1 fruit fly cellular context compared by ENCODE assay signal in the genomic region with DNA sequence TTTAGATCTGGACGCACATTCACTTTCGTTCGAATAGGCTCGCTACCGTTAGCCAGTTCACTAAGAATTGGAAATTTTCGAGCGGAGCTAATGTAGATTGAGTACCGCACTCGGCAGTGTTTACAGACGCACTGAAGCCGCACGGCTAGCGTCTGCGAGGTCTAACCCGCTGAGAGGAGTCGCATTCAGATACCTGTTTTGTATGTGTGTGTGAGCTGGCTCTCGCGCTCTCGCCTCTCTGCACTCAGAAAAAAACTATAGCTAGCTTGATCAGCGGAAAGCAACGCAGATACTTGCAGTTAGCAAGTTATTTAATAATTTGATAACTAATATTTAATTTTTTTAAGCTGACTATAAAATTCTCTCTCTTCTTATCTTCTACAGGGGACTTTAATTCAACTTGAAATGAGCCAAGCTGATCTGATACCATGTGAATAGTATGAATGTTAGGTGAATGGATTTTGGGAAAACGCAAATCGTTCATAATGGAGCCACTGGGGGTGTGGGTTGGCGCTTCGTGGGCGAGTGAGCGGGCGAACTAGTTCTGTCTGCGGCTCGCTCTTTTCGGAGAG.
TF ChIP-seq lines count a peak whose summit lies in the region.

rau (minus strand) TSS at position 136 of the 572 bp plus-strand sequence.

TF ChIP-seq in whole organism, embryonic, 481 proteins besides CTCF, POLR2A, EP300 and RAD21 (continued from another document and continues in another):
- peak; percentile 60 for TF ChIP-seq ewg (GFP tag; optimal IDR thresholded peaks at IDR 0.05; lab: Kevin White, UChicago)
- peak; percentile 55 for TF ChIP-seq org-1 (GFP tag; optimal IDR thresholded peaks at IDR 0.05; lab: Kevin White, UChicago)
- TF ChIP-seq inv (GFP tag; IDR thresholded peaks at IDR 0.05; lab: Robert Waterston, UW; ENCODE audit: partially characterized antibody): no peak
- peak; percentile 70 for TF ChIP-seq CG11504 (tag; optimal IDR thresholded peaks at IDR 0.05; lab: Kevin White, UChicago)
- peak; percentile 69 for TF ChIP-seq CG13775 (GFP tag; optimal IDR thresholded peaks at IDR 0.05; lab: Kevin White, UChicago)
- peak; percentile 68; the same call in 2 of the 3 replicates for TF ChIP-seq CG34422 (GFP tag; IDR thresholded peaks at IDR 0.05; lab: Robert Waterston, UW)
- TF ChIP-seq CG14014 (GFP tag; IDR thresholded peaks at IDR 0.05; lab: Robert Waterston, UW): peak; percentile 65
- TF ChIP-seq CG9727 (GFP tag; optimal IDR thresholded peaks at IDR 0.05; lab: Kevin White, UChicago): peak; percentile 72
- peak; percentile 79 for TF ChIP-seq CG15696 (tag; optimal IDR thresholded peaks at IDR 0.05; lab: Kevin White, UChicago)
- peak; percentile 62; the same call in 1 of the 2 replicates for TF ChIP-seq CG42726 (GFP tag; IDR thresholded peaks at IDR 0.05; lab: Robert Waterston, UW; ENCODE audit: partially characterized antibody)
- no peak for TF ChIP-seq tna (GFP tag; IDR thresholded peaks at IDR 0.05; lab: Robert Waterston, UW; ENCODE audit: partially characterized antibody)
- peak; percentile 55; the same call in 1 of the 3 replicates for TF ChIP-seq CG6175 (GFP tag; IDR thresholded peaks at IDR 0.05; lab: Robert Waterston, UW)
- peak; percentile 74 for TF ChIP-seq CG2120 (GFP tag; optimal IDR thresholded peaks at IDR 0.05; lab: Kevin White, UChicago)
- TF ChIP-seq ftz-f1 (GFP tag; optimal IDR thresholded peaks at IDR 0.05; lab: Kevin White, UChicago): no peak
- no peak for TF ChIP-seq D (optimal IDR thresholded peaks at IDR 0.05; lab: Kevin White, UChicago)
- peak; percentile 67 for TF ChIP-seq D (GFP tag; optimal IDR thresholded peaks at IDR 0.05; lab: Kevin White, UChicago)
- peak; percentile 77 for TF ChIP-seq CG9932 (GFP tag; IDR thresholded peaks at IDR 0.05; lab: Robert Waterston, UW)
- TF ChIP-seq CG11695 (GFP tag; IDR thresholded peaks at IDR 0.05; lab: Robert Waterston, UW): peak; percentile 66; the same call in 2 of the 3 replicates
- TF ChIP-seq CG10274 (GFP tag; optimal IDR thresholded peaks at IDR 0.05; lab: Kevin White, UChicago): no peak
- TF ChIP-seq CG10147 (GFP tag; optimal IDR thresholded peaks at IDR 0.05; lab: Kevin White, UChicago): peak; percentile 48
- TF ChIP-seq cg (GFP tag; optimal IDR thresholded peaks at IDR 0.05; lab: Kevin White, UChicago): peak; percentile 92
- peak; percentile 70 for TF ChIP-seq CG17568 (GFP tag; optimal IDR thresholded peaks at IDR 0.05; lab: Kevin White, UChicago)
- TF ChIP-seq CG6813 (GFP tag; optimal IDR thresholded peaks at IDR 0.05; lab: Kevin White, UChicago): peak; percentile 42
- no peak; the same call in 1 of the 2 replicates for TF ChIP-seq CG8765 (GFP tag; IDR thresholded peaks at IDR 0.05; lab: Robert Waterston, UW)
- peak; percentile 77 for TF ChIP-seq slbo (GFP tag; IDR thresholded peaks at IDR 0.05; lab: Robert Waterston, UW)
- no peak for TF ChIP-seq fu2 (GFP tag; optimal IDR thresholded peaks at IDR 0.05; lab: Kevin White, UChicago)
- TF ChIP-seq CG2875 (GFP tag; optimal IDR thresholded peaks at IDR 0.05; lab: Kevin White, UChicago): peak; percentile 71
- no peak for TF ChIP-seq Kr (GFP tag; optimal IDR thresholded peaks at IDR 0.05; lab: Kevin White, UChicago)
- TF ChIP-seq fd102C (GFP tag; optimal IDR thresholded peaks at IDR 0.05; lab: Kevin White, UChicago): peak; percentile 43
- TF ChIP-seq Opbp (GFP tag; IDR thresholded peaks at IDR 0.05; lab: Robert Waterston, UW; ENCODE audit: partially characterized antibody): peak; percentile 47; the same call in 2 of the 3 replicates
- no peak for TF ChIP-seq CG6791 (GFP tag; IDR thresholded peaks at IDR 0.05; lab: Robert Waterston, UW; ENCODE audit: partially characterized antibody)
- peak; percentile 3 for TF ChIP-seq dm (GFP tag; optimal IDR thresholded peaks at IDR 0.05; lab: Kevin White, UChicago)
- TF ChIP-seq CG14667 (GFP tag; IDR thresholded peaks at IDR 0.05; lab: Robert Waterston, UW): peak; percentile 39; the same call in 1 of the 2 replicates
- no peak for TF ChIP-seq NC2α (GFP tag; optimal IDR thresholded peaks at IDR 0.05; lab: Kevin White, UChicago)
- TF ChIP-seq C15 (GFP tag; IDR thresholded peaks at IDR 0.05; lab: Robert Waterston, UW): peak; percentile 51; the same call in 1 of the 3 replicates
- no peak for TF ChIP-seq CG10321 (GFP tag; IDR thresholded peaks at IDR 0.05; lab: Robert Waterston, UW)
- TF ChIP-seq CG17328 (GFP tag; IDR thresholded peaks at IDR 0.05; lab: Robert Waterston, UW): peak; percentile 58
- peak; percentile 40 for TF ChIP-seq CG7987 (GFP tag; optimal IDR thresholded peaks at IDR 0.05; lab: Kevin White, UChicago)
- TF ChIP-seq ATbp (GFP tag; optimal IDR thresholded peaks at IDR 0.05; lab: Kevin White, UChicago): peak; percentile 73
- TF ChIP-seq danr (GFP tag; IDR thresholded peaks at IDR 0.05; lab: Robert Waterston, UW): peak; percentile 47
- TF ChIP-seq pzg (GFP tag; optimal IDR thresholded peaks at IDR 0.05; lab: Kevin White, UChicago): no peak
- TF ChIP-seq CG31365 (tag; optimal IDR thresholded peaks at IDR 0.05; lab: Kevin White, UChicago): no peak
- no peak for TF ChIP-seq disco-r (GFP tag; optimal IDR thresholded peaks at IDR 0.05; lab: Kevin White, UChicago)
- TF ChIP-seq Sox102F (GFP tag; optimal IDR thresholded peaks at IDR 0.05; lab: Kevin White, UChicago): peak; percentile 62
- TF ChIP-seq jigr1 (GFP tag; IDR thresholded peaks at IDR 0.05; lab: Robert Waterston, UW): 0 out of 3 replicates have a peak, but pooled peaks have one; percentile 41
- TF ChIP-seq Meics (GFP tag; optimal IDR thresholded peaks at IDR 0.05; lab: Kevin White, UChicago): peak; percentile 82
- TF ChIP-seq hb (GFP tag; IDR thresholded peaks at IDR 0.05; lab: Robert Waterston, UW; ENCODE audit: partially characterized antibody): no peak
- TF ChIP-seq CG32532 (GFP tag; IDR thresholded peaks at IDR 0.05; lab: Robert Waterston, UW): peak; percentile 76
- peak; percentile 91 for TF ChIP-seq row (GFP tag; IDR thresholded peaks at IDR 0.05; lab: Robert Waterston, UW)
- TF ChIP-seq pan (optimal IDR thresholded peaks at IDR 0.05; lab: Kevin White, UChicago): no peak
- TF ChIP-seq pan (GFP tag; optimal IDR thresholded peaks at IDR 0.05 in 1 of 2, IDR thresholded peaks at IDR 0.05 in 1 of 2): peak in 1 of 2 experiments; percentile 56
- TF ChIP-seq CG12744 (GFP tag; optimal IDR thresholded peaks at IDR 0.05; lab: Kevin White, UChicago): no peak
- TF ChIP-seq H2.0 (GFP tag; IDR thresholded peaks at IDR 0.05; lab: Robert Waterston, UW): peak; percentile 36; the same call in 1 of the 2 replicates
- no peak for TF ChIP-seq cas (GFP tag; IDR thresholded peaks at IDR 0.05; lab: Robert Waterston, UW)
- TF ChIP-seq CG11085 (GFP tag; IDR thresholded peaks at IDR 0.05; lab: Robert Waterston, UW): no peak
- TF ChIP-seq CG10431 (GFP tag; optimal IDR thresholded peaks at IDR 0.05; lab: Kevin White, UChicago): peak; percentile 1
- peak; percentile 81 for TF ChIP-seq Ptx1 (GFP tag; IDR thresholded peaks at IDR 0.05; lab: Robert Waterston, UW)
- TF ChIP-seq CG16779 (GFP tag; IDR thresholded peaks at IDR 0.05; lab: Robert Waterston, UW): no peak
- peak; percentile 75 for TF ChIP-seq CG7839 (tag; optimal IDR thresholded peaks at IDR 0.05; lab: Kevin White, UChicago)
- TF ChIP-seq Max (GFP tag; optimal IDR thresholded peaks at IDR 0.05; lab: Kevin White, UChicago): peak; percentile 55
- TF ChIP-seq CG3407 (GFP tag; optimal IDR thresholded peaks at IDR 0.05; lab: Kevin White, UChicago): peak; percentile 70
- no peak for TF ChIP-seq Dfd (GFP tag; optimal IDR thresholded peaks at IDR 0.05; lab: Kevin White, UChicago)
- TF ChIP-seq cato (GFP tag; optimal IDR thresholded peaks at IDR 0.05; lab: Kevin White, UChicago; ENCODE audit: borderline replicate concordance): peak; percentile 17
- peak; percentile 83 for TF ChIP-seq CG31441 (GFP tag; IDR thresholded peaks at IDR 0.05; lab: Robert Waterston, UW)
- peak; percentile 74 for TF ChIP-seq lilli (GFP tag; optimal IDR thresholded peaks at IDR 0.05; lab: Kevin White, UChicago)
- peak; percentile 44; the same call in 1 of the 2 replicates for TF ChIP-seq CG11696 (GFP tag; IDR thresholded peaks at IDR 0.05; lab: Robert Waterston, UW)
- peak; percentile 68 for TF ChIP-seq CG15011 (GFP tag; optimal IDR thresholded peaks at IDR 0.05; lab: Kevin White, UChicago)
- peak; percentile 53 for TF ChIP-seq CG2116 (GFP tag; optimal IDR thresholded peaks at IDR 0.05; lab: Kevin White, UChicago)
- TF ChIP-seq CG13296 (GFP tag; optimal IDR thresholded peaks at IDR 0.05; lab: Kevin White, UChicago): peak; percentile 75
- TF ChIP-seq HmgD (GFP tag; optimal IDR thresholded peaks at IDR 0.05; lab: Kevin White, UChicago): peak; percentile 12
- TF ChIP-seq vnd (GFP tag; IDR thresholded peaks at IDR 0.05; lab: Robert Waterston, UW; ENCODE audit: partially characterized antibody): no peak
- peak; percentile 41 for TF ChIP-seq CG4854 (GFP tag; optimal IDR thresholded peaks at IDR 0.05; lab: Kevin White, UChicago)
- TF ChIP-seq ind (GFP tag; optimal IDR thresholded peaks at IDR 0.05; lab: Kevin White, UChicago): peak; percentile 70
- no peak for TF ChIP-seq crol (GFP tag; IDR thresholded peaks at IDR 0.05; lab: Robert Waterston, UW)
- TF ChIP-seq CG8388 (GFP tag; optimal IDR thresholded peaks at IDR 0.05; lab: Kevin White, UChicago): peak; percentile 65
- TF ChIP-seq Nf-YC (tag; optimal IDR thresholded peaks at IDR 0.05; lab: Kevin White, UChicago): peak; percentile 78
- 0 out of 3 replicates have a peak, but pooled peaks have one; percentile 13 for TF ChIP-seq HLH4C (GFP tag; IDR thresholded peaks at IDR 0.05; lab: Robert Waterston, UW; ENCODE audit: partially characterized antibody)
- TF ChIP-seq CG12071 (GFP tag; optimal IDR thresholded peaks at IDR 0.05; lab: Kevin White, UChicago): peak; percentile 51
- no peak for TF ChIP-seq Hey (tag; optimal IDR thresholded peaks at IDR 0.05; lab: Kevin White, UChicago)
- TF ChIP-seq knrl (GFP tag; IDR thresholded peaks at IDR 0.05; lab: Robert Waterston, UW; ENCODE audit: partially characterized antibody): peak; percentile 31; the same call in 1 of the 3 replicates
- TF ChIP-seq CG3726 (GFP tag; IDR thresholded peaks at IDR 0.05; lab: Robert Waterston, UW): 0 out of 3 replicates have a peak, but pooled peaks have one; percentile 36
- TF ChIP-seq stwl (tag; optimal IDR thresholded peaks at IDR 0.05; lab: Kevin White, UChicago): peak; percentile 26
- TF ChIP-seq CG14050 (GFP tag; IDR thresholded peaks at IDR 0.05; lab: Robert Waterston, UW): no peak; the same call in 2 of the 3 replicates
- peak; percentile 73 for TF ChIP-seq D19A (tag; optimal IDR thresholded peaks at IDR 0.05; lab: Kevin White, UChicago)
- no peak for TF ChIP-seq CG4282 (GFP tag; optimal IDR thresholded peaks at IDR 0.05; lab: Kevin White, UChicago)
- TF ChIP-seq zf30C (GFP tag; optimal IDR thresholded peaks at IDR 0.05; lab: Kevin White, UChicago): peak; percentile 98
- peak; percentile 65 for TF ChIP-seq B-H2 (GFP tag; optimal IDR thresholded peaks at IDR 0.05; lab: Kevin White, UChicago)
- peak; percentile 70 for TF ChIP-seq CG4328 (GFP tag; optimal IDR thresholded peaks at IDR 0.05; lab: Kevin White, UChicago)
- peak; percentile 70 for TF ChIP-seq CG1602 (GFP tag; optimal IDR thresholded peaks at IDR 0.05; lab: Kevin White, UChicago)
- no peak for TF ChIP-seq CG7271 (tag; optimal IDR thresholded peaks at IDR 0.05; lab: Kevin White, UChicago)
- peak; percentile 40 for TF ChIP-seq CG17186 (GFP tag; optimal IDR thresholded peaks at IDR 0.05; lab: Kevin White, UChicago)
- TF ChIP-seq emc (GFP tag; optimal IDR thresholded peaks at IDR 0.05; lab: Kevin White, UChicago): no peak
- peak; percentile 77 for TF ChIP-seq phol (tag; optimal IDR thresholded peaks at IDR 0.05; lab: Kevin White, UChicago)
- TF ChIP-seq CG11456 (GFP tag; IDR thresholded peaks at IDR 0.05; lab: Robert Waterston, UW): no peak
- no peak for TF ChIP-seq btn (GFP tag; optimal IDR thresholded peaks at IDR 0.05; lab: Kevin White, UChicago)
- peak; percentile 46 for TF ChIP-seq ssp (GFP tag; IDR thresholded peaks at IDR 0.05; lab: Robert Waterston, UW)
- TF ChIP-seq Atf3 (GFP tag; optimal IDR thresholded peaks at IDR 0.05; lab: Kevin White, UChicago): peak; percentile 59
- TF ChIP-seq CG30431 (GFP tag; optimal IDR thresholded peaks at IDR 0.05; lab: Kevin White, UChicago): peak; percentile 43
- TF ChIP-seq insv (GFP tag; optimal IDR thresholded peaks at IDR 0.05; lab: Kevin White, UChicago): peak in 1 of 2 experiments; percentile 88
- no peak for TF ChIP-seq Antp (GFP tag; optimal IDR thresholded peaks at IDR 0.05; lab: Kevin White, UChicago)
- peak; percentile 28 for TF ChIP-seq maf-S (GFP tag; optimal IDR thresholded peaks at IDR 0.05; lab: Kevin White, UChicago)
- peak; percentile 76 for TF ChIP-seq CG3281 (GFP tag; optimal IDR thresholded peaks at IDR 0.05; lab: Kevin White, UChicago)
- no peak for TF ChIP-seq CG6272 (GFP tag; IDR thresholded peaks at IDR 0.05; lab: Robert Waterston, UW)
- TF ChIP-seq luna (GFP tag; optimal IDR thresholded peaks at IDR 0.05; lab: Kevin White, UChicago): no peak
- TF ChIP-seq CG32772 (GFP tag; IDR thresholded peaks at IDR 0.05; lab: Robert Waterston, UW): peak; percentile 70
- TF ChIP-seq ranshi (GFP tag; IDR thresholded peaks at IDR 0.05; lab: Robert Waterston, UW): 0 out of 2 replicates have a peak, but pooled peaks have one; percentile 6
- TF ChIP-seq CG10267 (tag; optimal IDR thresholded peaks at IDR 0.05; lab: Kevin White, UChicago): peak; percentile 77
- no peak for TF ChIP-seq CG34224 (GFP tag; IDR thresholded peaks at IDR 0.05; lab: Robert Waterston, UW; ENCODE audit: partially characterized antibody)
- TF ChIP-seq CG10959 (GFP tag; IDR thresholded peaks at IDR 0.05; lab: Robert Waterston, UW): 0 out of 2 replicates have a peak, but pooled peaks have one; percentile 33
- TF ChIP-seq E2f2 (GFP tag; IDR thresholded peaks at IDR 0.05; lab: Robert Waterston, UW): peak; percentile 46; the same call in 1 of the 2 replicates
- TF ChIP-seq nerfin-1 (tag; optimal IDR thresholded peaks at IDR 0.05; lab: Kevin White, UChicago): peak; percentile 69
- no peak for TF ChIP-seq unc-4 (GFP tag; IDR thresholded peaks at IDR 0.05; lab: Robert Waterston, UW; ENCODE audit: partially characterized antibody)
- TF ChIP-seq CG3995 (GFP tag; optimal IDR thresholded peaks at IDR 0.05; lab: Kevin White, UChicago): no peak
- peak; percentile 58 for TF ChIP-seq CG16815 (GFP tag; optimal IDR thresholded peaks at IDR 0.05; lab: Kevin White, UChicago)
- TF ChIP-seq sr (GFP tag; IDR thresholded peaks at IDR 0.05; lab: Robert Waterston, UW): peak; percentile 90
- TF ChIP-seq slou (GFP tag; optimal IDR thresholded peaks at IDR 0.05; lab: Kevin White, UChicago): no peak
- TF ChIP-seq repo (GFP tag; optimal IDR thresholded peaks at IDR 0.05; lab: Kevin White, UChicago): no peak
- peak; percentile 63 for TF ChIP-seq trem (tag; optimal IDR thresholded peaks at IDR 0.05; lab: Kevin White, UChicago)
